Fruit fly (Drosophila melanogaster): ENCODE results near the gene PPP4R2r.

dm6 chrX:10487105-10487504, 8.5 kb downstream of the PPP4R2r start, which contains the start of gene CG32687:
- TF ChIP-seq usp (GFP tag; optimal IDR thresholded peaks at IDR 0.05), result no peak
- TF ChIP-seq Dll (optimal IDR thresholded peaks at IDR 0.05), result no peak
- no peak for TF ChIP-seq CG8478 (optimal IDR thresholded peaks at IDR 0.05)
